Fruit fly (Drosophila melanogaster) whole organism, pupa: ENCODE data around the gene NTPase.
A peak's percentile ranks its signal among the peaks of the same experiment; 100 is the strongest.

ENCODE experiments used
- CG10348 ChIP-seq: fragments of 200-800 bp; sonication (Bioruptor generic); IDR thresholded peaks from 2 replicates; pipeline ENCODE4 v1.3.6; 2022; ENCODE audit warnings: missing biosample characterization, missing genetic modification characterization
- CG12605 ChIP-seq: fragments of 200-800 bp; sonication (Bioruptor generic); IDR thresholded peaks from 2 replicates; pipeline ENCODE4 v1.3.6; 2022; ENCODE audit warnings: missing biosample characterization, missing genetic modification characterization
- CG13204 ChIP-seq: fragments of 200-800 bp; sonication (Bioruptor generic); optimal IDR thresholded peaks from 2 replicates; lab custom pipeline; 2018; ENCODE audit warnings: missing biosample characterization, mild to moderate bottlenecking, missing genetic modification characterization, moderate library complexity
- CG14655 ChIP-seq: fragments of 200-800 bp; sonication (Bioruptor generic); optimal IDR thresholded peaks from 3 replicates; lab custom pipeline; 2017; ENCODE audit warnings: mild to moderate bottlenecking, missing biosample characterization, missing genetic modification reagents, missing genetic modification characterization
- CG15710 ChIP-seq: fragments of 200-800 bp; sonication (Bioruptor generic); optimal IDR thresholded peaks from 2 replicates; lab custom pipeline; 2018; ENCODE audit warnings: missing biosample characterization, mild to moderate bottlenecking, missing genetic modification characterization, moderate library complexity
- CG17806 ChIP-seq: fragments of 200-800 bp; sonication (Bioruptor generic); optimal IDR thresholded peaks from 2 replicates; lab custom pipeline; 2018; ENCODE audit warnings: missing biosample characterization, mild to moderate bottlenecking, missing genetic modification characterization, moderate library complexity
- CG32121 ChIP-seq: fragments of 200-800 bp; sonication (Bioruptor generic); IDR thresholded peaks from 2 replicates; pipeline ENCODE4 v1.3.6; 2022; ENCODE audit warnings: missing biosample characterization, missing genetic modification characterization
- CG34367 ChIP-seq: fragments of 200-800 bp; sonication (Bioruptor generic); optimal IDR thresholded peaks from 2 replicates; lab custom pipeline; 2018; ENCODE audit warnings: missing biosample characterization, mild to moderate bottlenecking, missing genetic modification characterization
- CG4496 ChIP-seq: fragments of 200-800 bp; sonication (Bioruptor generic); IDR thresholded peaks from 3 replicates; pipeline ENCODE4 v1.3.6; 2022; ENCODE audit warnings: missing biosample characterization, missing genetic modification characterization
- CG8159 ChIP-seq: fragments of 200-800 bp; sonication (Bioruptor generic); optimal IDR thresholded peaks from 3 replicates; lab custom pipeline; 2018; ENCODE audit warnings: missing biosample characterization, mild to moderate bottlenecking, missing genetic modification characterization, moderate library complexity
- CG8301 ChIP-seq: fragments of 200-800 bp; sonication (Bioruptor generic); optimal IDR thresholded peaks from 2 replicates; lab custom pipeline; 2018; ENCODE audit warnings: missing biosample characterization, mild to moderate bottlenecking, missing genetic modification characterization
- CG9948 ChIP-seq: fragments of 200-800 bp; sonication (Bioruptor generic); optimal IDR thresholded peaks from 2 replicates; lab custom pipeline; 2018; ENCODE audit warnings: missing biosample characterization, mild to moderate bottlenecking, missing genetic modification characterization, moderate library complexity
- D1 ChIP-seq: fragments of 200-800 bp; sonication (Bioruptor generic); optimal IDR thresholded peaks from 2 replicates; lab custom pipeline; 2018; ENCODE audit warnings: missing biosample characterization, mild to moderate bottlenecking, missing genetic modification characterization, moderate library complexity
- EcR ChIP-seq: fragments of 200-800 bp; sonication (Bioruptor generic); optimal IDR thresholded peaks from 3 replicates; lab custom pipeline; 2019; ENCODE audit warnings: missing biosample characterization, missing genetic modification characterization, mild to moderate bottlenecking, moderate library complexity, missing genetic modification reagents
- Ets98B ChIP-seq: fragments of 200-800 bp; sonication (Bioruptor generic); IDR thresholded peaks from 2 replicates; pipeline ENCODE4 v1.3.6; 2022; ENCODE audit warnings: missing biosample characterization, missing genetic modification characterization
- Pif1A ChIP-seq: fragments of 200-800 bp; sonication (Bioruptor generic); optimal IDR thresholded peaks from 3 replicates; lab custom pipeline; 2016; ENCODE audit warnings: missing biosample characterization, missing genetic modification characterization
- Pif1B ChIP-seq: fragments of 200-800 bp; sonication (Bioruptor generic); optimal IDR thresholded peaks from 3 replicates; lab custom pipeline; 2016; ENCODE audit warnings: missing biosample characterization, missing genetic modification characterization
- Snoo ChIP-seq: fragments of 200-800 bp; sonication (Bioruptor generic); optimal IDR thresholded peaks from 3 replicates; lab custom pipeline; 2017; ENCODE audit warnings: missing biosample characterization, mild to moderate bottlenecking, missing genetic modification characterization, inconsistent platforms
- fd96Ca ChIP-seq: fragments of 200-800 bp; sonication (Bioruptor generic); IDR thresholded peaks from 3 replicates; pipeline ENCODE4 v1.3.6; 2022; ENCODE audit warnings: missing biosample characterization, missing genetic modification characterization
- gl ChIP-seq: fragments of 200-800 bp; sonication (Bioruptor generic); optimal IDR thresholded peaks from 2 replicates; lab custom pipeline; 2018; ENCODE audit warnings: missing biosample characterization, mild to moderate bottlenecking, missing genetic modification characterization
- rn ChIP-seq: fragments of 200-800 bp; sonication (Bioruptor generic); IDR thresholded peaks from 2 replicates; pipeline ENCODE4 v1.3.6; 2022; ENCODE audit warnings: missing biosample characterization, missing genetic modification characterization

Gene NTPase

DNA sequence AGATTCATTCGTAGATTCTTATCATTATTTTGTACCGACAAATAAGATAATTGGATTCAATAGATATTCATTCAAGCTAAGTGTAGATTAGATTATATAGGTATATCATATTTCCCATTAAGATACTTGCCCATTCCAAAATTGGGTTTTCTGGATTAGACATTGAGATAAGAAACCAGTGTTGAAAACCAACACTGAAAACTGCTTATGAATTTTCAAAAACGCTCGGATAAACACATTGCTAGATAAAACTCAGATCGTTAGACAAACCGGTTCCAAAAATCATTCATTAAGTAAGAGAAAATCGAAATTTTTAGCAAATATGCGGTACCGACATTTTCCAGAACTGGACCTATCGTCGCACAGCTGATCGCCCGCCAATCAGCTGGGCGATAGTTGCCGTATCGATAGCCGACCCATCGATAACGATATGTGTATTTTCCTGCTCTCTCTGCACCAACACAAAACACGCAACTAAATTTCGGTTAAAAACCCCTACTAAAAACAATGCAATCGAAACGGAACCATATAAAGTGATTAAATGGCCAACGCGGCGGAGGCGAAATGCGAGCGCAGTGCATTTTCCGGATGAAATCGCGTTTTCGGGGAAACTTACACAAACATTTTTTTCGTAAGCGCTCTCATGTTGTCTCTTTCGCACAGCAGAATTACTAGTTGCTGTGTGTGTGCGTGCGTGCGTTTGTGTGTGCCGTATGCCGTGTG, at the start of gene NTPase, which contains the start of gene lilli:
NTPase (minus strand) TSS at position 348 of the 723 bp plus-strand sequence.
lilli (plus strand) TSS at position 427 of the 723 bp plus-strand sequence.
- TF ChIP-seq CG13204 (GFP tag; lab: Kevin White, UChicago) (no peak), CG14655 (GFP tag; lab: Kevin White, UChicago) (peak; percentile 38), Pif1B (GFP tag; lab: Kevin White, UChicago) (peak; percentile 28), CG12605 (GFP tag; lab: Robert Waterston, UW) (peak; percentile 7; the same call in 1 of the 2 replicates), Ets98B (peak; percentile 25; the same call in 1 of the 2 replicates), Snoo (tag; lab: Kevin White, UChicago) (no peak), CG8159 (tag; lab: Kevin White, UChicago) (peak; percentile 5), CG8301 (tag; lab: Kevin White, UChicago) (no peak), CG9948 (tag; lab: Kevin White, UChicago) (no peak), Pif1A (peak; percentile 53), CG10348 (GFP tag; lab: Robert Waterston, UW) (no peak), gl (tag; lab: Kevin White, UChicago) (no peak), CG15710 (no peak), D1 (tag; lab: Kevin White, UChicago) (no peak), CG32121 (no peak), EcR (GFP tag; lab: Kevin White, UChicago) (peak; percentile 17), rn (GFP tag; lab: Robert Waterston, UW) (no peak), CG34367 (tag; lab: Kevin White, UChicago) (no peak), CG17806 (tag; lab: Kevin White, UChicago) (no peak), fd96Ca (GFP tag; lab: Robert Waterston, UW) (peak; percentile 75; the same call in 2 of the 3 replicates), CG4496 (GFP tag; lab: Robert Waterston, UW) (peak; percentile 73; the same call in 2 of the 3 replicates)

DNA sequence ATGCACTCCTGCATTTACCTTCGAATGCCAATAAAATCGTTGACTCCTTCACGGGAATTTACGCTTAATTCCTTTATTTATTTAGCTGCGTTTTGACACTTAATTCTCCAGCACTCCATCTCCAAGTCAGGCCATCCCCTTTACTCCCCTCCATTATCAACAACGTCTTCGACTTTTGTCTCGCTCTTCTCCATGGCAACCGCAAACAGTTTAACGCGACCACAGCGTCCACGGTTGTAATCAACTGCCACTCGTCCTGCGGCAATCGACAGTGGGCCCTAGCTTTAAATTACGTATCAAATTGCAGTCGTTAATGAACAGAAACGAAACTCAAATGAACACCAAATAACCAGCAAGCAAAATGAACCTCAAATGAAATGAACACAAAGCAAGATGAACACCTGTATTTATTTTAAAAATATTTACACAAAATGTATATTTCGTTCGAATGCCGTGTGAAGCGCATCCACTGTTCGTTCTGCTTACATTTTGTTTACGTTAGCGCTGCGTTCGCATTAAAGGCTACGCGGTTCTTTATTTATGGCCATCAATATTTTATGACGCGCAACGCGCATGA, 46.0 kb upstream of the NTPase start:
- TF ChIP-seq gl (tag; lab: Kevin White, UChicago) (peak; percentile 63), CG17806 (tag; lab: Kevin White, UChicago) (peak; percentile 82), CG4496 (GFP tag; lab: Robert Waterston, UW) (peak; percentile 39; the same call in 2 of the 3 replicates), rn (GFP tag; lab: Robert Waterston, UW) (no peak), Ets98B (no peak; the same call in 1 of the 2 replicates), fd96Ca (GFP tag; lab: Robert Waterston, UW) (no peak), CG15710 (peak; percentile 80), CG14655 (GFP tag; lab: Kevin White, UChicago) (peak; percentile 71), EcR (GFP tag; lab: Kevin White, UChicago) (peak; percentile 68), CG10348 (GFP tag; lab: Robert Waterston, UW) (no peak), CG32121 (no peak), D1 (tag; lab: Kevin White, UChicago) (peak; percentile 56), Pif1A (peak; percentile 82), CG8159 (tag; lab: Kevin White, UChicago) (peak; percentile 85), CG9948 (tag; lab: Kevin White, UChicago) (peak; percentile 75), CG13204 (GFP tag; lab: Kevin White, UChicago) (peak; percentile 68), CG12605 (GFP tag; lab: Robert Waterston, UW) (peak; percentile 37; the same call in 1 of the 2 replicates), Snoo (tag; lab: Kevin White, UChicago) (peak; percentile 41), CG34367 (tag; lab: Kevin White, UChicago) (peak; percentile 78), CG8301 (tag; lab: Kevin White, UChicago) (peak; percentile 51), Pif1B (GFP tag; lab: Kevin White, UChicago) (peak; percentile 74)

DNA sequence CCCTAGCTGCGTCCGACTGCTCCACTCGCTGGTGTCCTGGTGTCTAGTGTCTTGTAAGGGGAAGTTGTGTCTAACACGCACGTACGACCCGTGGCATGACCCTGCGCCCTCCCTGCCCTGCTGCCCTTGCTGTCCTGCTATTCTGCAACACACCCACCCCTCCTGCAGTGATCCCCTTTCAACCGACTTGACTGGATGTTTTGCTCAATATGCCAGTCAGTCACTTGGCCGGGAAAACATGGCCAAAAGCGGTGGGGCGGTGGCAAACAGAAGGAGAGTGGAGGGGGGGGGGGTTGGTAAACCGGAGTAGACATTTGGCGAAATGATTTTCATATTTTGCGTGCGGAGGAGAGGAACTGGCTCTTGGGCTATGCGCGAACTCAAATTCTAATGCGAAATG, 45.0 kb upstream of the NTPase start:
- TF ChIP-seq Pif1A (no peak), CG8159 (tag; lab: Kevin White, UChicago) (no peak), Ets98B (no peak), CG13204 (GFP tag; lab: Kevin White, UChicago) (no peak), CG17806 (tag; lab: Kevin White, UChicago) (no peak), fd96Ca (GFP tag; lab: Robert Waterston, UW) (no peak), gl (tag; lab: Kevin White, UChicago) (no peak), CG32121 (no peak), CG34367 (tag; lab: Kevin White, UChicago) (no peak), CG14655 (GFP tag; lab: Kevin White, UChicago) (no peak), CG4496 (GFP tag; lab: Robert Waterston, UW) (no peak), CG15710 (no peak), Snoo (tag; lab: Kevin White, UChicago) (no peak), CG10348 (GFP tag; lab: Robert Waterston, UW) (no peak), Pif1B (GFP tag; lab: Kevin White, UChicago) (no peak), CG12605 (GFP tag; lab: Robert Waterston, UW) (no peak), EcR (GFP tag; lab: Kevin White, UChicago) (no peak), rn (GFP tag; lab: Robert Waterston, UW) (no peak), D1 (tag; lab: Kevin White, UChicago) (no peak)

DNA sequence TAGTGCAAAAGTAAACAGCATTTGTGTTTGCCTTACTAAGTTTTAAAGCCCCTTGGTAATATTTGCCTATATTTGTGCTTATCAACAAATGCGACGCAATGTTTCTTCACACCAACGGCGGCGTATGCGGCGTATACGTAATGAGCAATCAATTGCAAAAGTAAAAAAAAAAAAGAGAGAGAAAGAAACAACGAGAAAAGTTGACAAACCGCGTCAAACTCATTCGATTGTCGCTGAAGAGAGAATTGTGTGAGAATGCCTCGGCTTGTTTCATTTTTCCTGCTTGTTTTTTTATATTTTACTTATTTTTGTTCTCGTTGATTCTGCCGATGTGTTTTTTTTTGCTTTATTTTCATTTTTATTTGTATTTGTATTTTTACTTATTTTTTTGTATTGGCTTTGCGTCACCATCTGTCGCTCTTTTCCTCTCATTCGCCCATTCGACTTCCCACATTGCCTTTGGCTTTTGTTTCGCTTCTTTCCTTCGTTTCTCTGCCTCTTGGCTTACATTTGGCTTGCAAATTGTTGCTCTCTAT, 38.7 kb upstream of the NTPase start:
- TF ChIP-seq gl (tag; lab: Kevin White, UChicago): peak; percentile 99
- peak; percentile 59 for TF ChIP-seq EcR (GFP tag; lab: Kevin White, UChicago)
- no peak for TF ChIP-seq CG10348 (GFP tag; lab: Robert Waterston, UW)
- peak; percentile 92 for TF ChIP-seq fd96Ca (GFP tag; lab: Robert Waterston, UW)
- TF ChIP-seq CG8301 (tag; lab: Kevin White, UChicago): peak; percentile 87
- peak; percentile 90 for TF ChIP-seq rn (GFP tag; lab: Robert Waterston, UW)
- TF ChIP-seq Ets98B: peak; percentile 95
- peak; percentile 93 for TF ChIP-seq CG8159 (tag; lab: Kevin White, UChicago)
- TF ChIP-seq D1 (tag; lab: Kevin White, UChicago): peak; percentile 91
- peak; percentile 100 for TF ChIP-seq CG12605 (GFP tag; lab: Robert Waterston, UW)
- peak; percentile 96 for TF ChIP-seq CG34367 (tag; lab: Kevin White, UChicago)
- TF ChIP-seq CG15710: peak; percentile 96
- TF ChIP-seq CG4496 (GFP tag; lab: Robert Waterston, UW): peak; percentile 98
- peak; percentile 87 for TF ChIP-seq Snoo (tag; lab: Kevin White, UChicago)
- peak; percentile 92 for TF ChIP-seq CG14655 (GFP tag; lab: Kevin White, UChicago)
- TF ChIP-seq CG32121: peak; percentile 96
- peak; percentile 91 for TF ChIP-seq CG9948 (tag; lab: Kevin White, UChicago)
- peak; percentile 95 for TF ChIP-seq Pif1A
- TF ChIP-seq Pif1B (GFP tag; lab: Kevin White, UChicago): peak; percentile 88
- peak; percentile 97 for TF ChIP-seq CG13204 (GFP tag; lab: Kevin White, UChicago)
- TF ChIP-seq CG17806 (tag; lab: Kevin White, UChicago): peak; percentile 91
